Worm (Caenorhabditis elegans): ENCODE results near the gene memi-1.

memi-1 gene

DNA sequence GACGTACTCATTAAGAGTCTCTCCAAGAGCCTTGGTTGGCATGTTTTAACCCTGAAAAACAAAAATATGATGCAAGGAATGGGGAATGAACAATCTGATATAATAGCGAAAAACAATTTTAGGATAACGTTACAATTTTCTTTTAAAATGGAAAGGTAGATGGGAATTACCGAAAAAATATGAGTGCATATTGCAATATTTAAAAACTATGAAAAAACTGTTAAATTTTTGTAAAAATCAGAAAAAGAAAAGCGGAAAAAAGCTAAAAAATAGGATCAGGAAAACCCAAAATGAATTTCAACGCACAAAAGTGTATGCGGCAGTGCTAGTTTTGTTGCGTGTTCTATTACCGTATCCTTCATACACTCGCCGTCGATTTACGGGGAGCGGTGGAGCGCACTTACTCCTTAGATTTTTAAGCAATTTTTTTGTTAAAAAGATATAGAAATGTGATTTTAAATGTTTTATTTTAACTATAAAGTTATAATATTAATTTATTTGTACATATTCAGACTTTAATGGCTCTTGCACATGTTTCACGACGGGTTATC, 10.4 kb downstream of the memi-1 start, which contains the start of the genes rpl-20 and Y17G9B.5:
Gene rpl-20, minus strand, starts transcription at position 51 of the 551 bp plus-strand sequence.
Gene Y17G9B.5, plus strand, starts transcription at position 513 of the 551 bp plus-strand sequence.
- TF ChIP-seq rnt-1 (tag; optimal IDR thresholded peaks at IDR 0.05) (peak; percentile 97), pag-3 (tag; optimal IDR thresholded peaks at IDR 0.05; ENCODE audit: borderline replicate concordance) (peak; percentile 35), K02D7.2 (tag; optimal IDR thresholded peaks at IDR 0.05) (peak; percentile 72), ceh-2 (tag; optimal IDR thresholded peaks at IDR 0.05) (peak; percentile 63), pat-9 (tag; optimal IDR thresholded peaks at IDR 0.05) (peak; percentile 82), Y22D7AL.16 (tag; optimal IDR thresholded peaks at IDR 0.05) (peak; percentile 41), pqm-1 (tag; optimal IDR thresholded peaks at IDR 0.05) (peak; percentile 81), dve-1 (tag; optimal IDR thresholded peaks at IDR 0.05) (peak; percentile 94), fkh-10 (GFP tag; optimal IDR thresholded peaks at IDR 0.05) (peak; percentile 92), elt-4 (tag; optimal IDR thresholded peaks at IDR 0.05) (no peak), ama-1 (optimal IDR thresholded peaks at IDR 0.05) (no peak), nhr-11 (tag; optimal IDR thresholded peaks at IDR 0.05) (peak; percentile 55), gmeb-2 (tag; optimal IDR thresholded peaks at IDR 0.05) (peak; percentile 80), hlh-6 (tag; optimal IDR thresholded peaks at IDR 0.05) (no peak), T23F11.4 (GFP tag; optimal IDR thresholded peaks at IDR 0.05) (peak; percentile 79), elt-2 (tag; optimal IDR thresholded peaks at IDR 0.05) (peak; percentile 94), unc-55 (GFP tag; optimal IDR thresholded peaks at IDR 0.05) (peak; percentile 76), ref-2 (tag; optimal IDR thresholded peaks at IDR 0.05) (peak; percentile 99), pha-2 (tag; optimal IDR thresholded peaks at IDR 0.05) (peak; percentile 79), tbx-2 (tag; optimal IDR thresholded peaks at IDR 0.05) (peak; percentile 97), ttx-3 (tag; optimal IDR thresholded peaks at IDR 0.05) (peak; percentile 80), nfya-1 (tag; optimal IDR thresholded peaks at IDR 0.05) (peak; percentile 99), fax-1 (tag; optimal IDR thresholded peaks at IDR 0.05) (peak; percentile 19), C08G9.2 (tag; optimal IDR thresholded peaks at IDR 0.05) (peak; percentile 70), pax-1 (tag; optimal IDR thresholded peaks at IDR 0.05) (peak; percentile 85), lin-11 (tag; optimal IDR thresholded peaks at IDR 0.05) (peak; percentile 60), unc-42 (tag; optimal IDR thresholded peaks at IDR 0.05) (peak; percentile 98), pros-1 (tag; optimal IDR thresholded peaks at IDR 0.05) (peak; percentile 86), ceh-48 (tag; optimal IDR thresholded peaks at IDR 0.05) (peak; percentile 77), che-1 (tag; optimal IDR thresholded peaks at IDR 0.05) (peak; percentile 49), ceh-19 (GFP tag; optimal IDR thresholded peaks at IDR 0.05) (peak; percentile 76), ceh-18 (tag; optimal IDR thresholded peaks at IDR 0.05) (peak; percentile 97), ceh-6 (GFP tag; optimal IDR thresholded peaks at IDR 0.05) (peak; percentile 60), hlh-8 (tag; optimal IDR thresholded peaks at IDR 0.05) (peak; percentile 72), syd-9 (tag; optimal IDR thresholded peaks at IDR 0.05) (peak; percentile 71), lim-6 (tag; optimal IDR thresholded peaks at IDR 0.05) (peak; percentile 11), ceh-30 (tag; optimal IDR thresholded peaks at IDR 0.05) (peak; percentile 99), sdc-2 (tag; optimal IDR thresholded peaks at IDR 0.05) (peak; percentile 68), ceh-45 (GFP tag; IDR thresholded peaks at IDR 0.05) (peak; percentile 45; the same call in 1 of the 2 replicates), ceh-9 (tag; optimal IDR thresholded peaks at IDR 0.05) (no peak), fkh-6 (tag; optimal IDR thresholded peaks at IDR 0.05) (peak; percentile 40), npax-4 (tag; optimal IDR thresholded peaks at IDR 0.05) (no peak), hlh-30 (tag; optimal IDR thresholded peaks at IDR 0.05; ENCODE audit: insufficient read depth) (peak; percentile 75), F13H6.1 (tag; optimal IDR thresholded peaks at IDR 0.05) (peak; percentile 78), ceh-22 (tag; optimal IDR thresholded peaks at IDR 0.05) (peak; percentile 29), ceh-24 (tag; optimal IDR thresholded peaks at IDR 0.05) (peak; percentile 47), dmd-4 (tag; optimal IDR thresholded peaks at IDR 0.05; ENCODE audit: borderline replicate concordance) (no peak), odd-2 (tag; optimal IDR thresholded peaks at IDR 0.05) (no peak), unc-3 (GFP tag; conservative IDR thresholded peaks at IDR 0.05) (peak; percentile 80), unc-3 (tag; optimal IDR thresholded peaks at IDR 0.05) (peak; percentile 83), ceh-14 (tag; optimal IDR thresholded peaks at IDR 0.05) (peak; percentile 93), sox-2 (GFP tag; IDR thresholded peaks at IDR 0.05) (peak; percentile 89), tbx-7 (tag; optimal IDR thresholded peaks at IDR 0.05) (peak; percentile 61)

Measured in whole organism, late embryonic.